Worm (Caenorhabditis elegans) whole organism, late embryonic: Measurements from ENCODE around the gene F40D4.12.

ENCODE experiments used
- C38D4.7 ChIP-seq: fragments of 200-800 bp; sonication (Bioruptor generic); optimal IDR thresholded peaks from 2 replicates; lab custom pipeline; 2018; ENCODE audit warnings: mild to moderate bottlenecking, missing genetic modification characterization, moderate library complexity, missing compliant biosample characterization
- F13H6.1 ChIP-seq: sonication (generic microtip); optimal IDR thresholded peaks from 2 replicates; lab custom pipeline; 2016; ENCODE audit warnings: missing genetic modification characterization, missing compliant biosample characterization
- K09A11.1 ChIP-seq: sonication (generic microtip); optimal IDR thresholded peaks from 2 replicates; lab custom pipeline; 2017; ENCODE audit warnings: antibody characterized with exemption, mild to moderate bottlenecking, missing genetic modification characterization, missing compliant biosample characterization; ENCODE audit not compliant: insufficient read depth
- Y22D7AL.16 ChIP-seq: sonication (generic microtip); optimal IDR thresholded peaks from 2 replicates; lab custom pipeline; 2016; ENCODE audit warnings: missing genetic modification characterization, missing compliant biosample characterization
- ama-1 ChIP-seq: fragments of 150-350 bp; optimal IDR thresholded peaks from 2 replicates; lab custom pipeline; 2014
- ceh-14 ChIP-seq: sonication (generic microtip); optimal IDR thresholded peaks from 2 replicates; lab custom pipeline; 2016; ENCODE audit warnings: missing genotype, missing genetic modification characterization, missing compliant biosample characterization
- ceh-34 ChIP-seq: sonication (generic microtip); optimal IDR thresholded peaks from 2 replicates; lab custom pipeline; 2016; ENCODE audit warnings: mild to moderate bottlenecking, missing genetic modification characterization, missing compliant biosample characterization
- ceh-9 ChIP-seq: sonication (generic microtip); optimal IDR thresholded peaks from 2 replicates; lab custom pipeline; 2016; ENCODE audit warnings: mild to moderate bottlenecking, missing genetic modification characterization, inconsistent platforms, missing compliant biosample characterization
- che-1 ChIP-seq: sonication (generic microtip); optimal IDR thresholded peaks from 2 replicates; lab custom pipeline; 2016; ENCODE audit warnings: mild to moderate bottlenecking, missing genetic modification characterization, missing compliant biosample characterization
- dmd-4 ChIP-seq: sonication (generic microtip); optimal IDR thresholded peaks from 2 replicates; lab custom pipeline; 2016; ENCODE audit warnings: borderline replicate concordance, missing genetic modification characterization, missing compliant biosample characterization
- dve-1 ChIP-seq: sonication (generic microtip); optimal IDR thresholded peaks from 2 replicates; lab custom pipeline; 2017; ENCODE audit warnings: antibody characterized with exemption, mild to moderate bottlenecking, missing genetic modification characterization, missing compliant biosample characterization
- elt-2 ChIP-seq: sonication (generic microtip); optimal IDR thresholded peaks from 2 replicates; lab custom pipeline; 2016; ENCODE audit warnings: missing genetic modification reagents, missing genetic modification characterization, missing compliant biosample characterization
- elt-4 ChIP-seq: sonication (generic microtip); optimal IDR thresholded peaks from 2 replicates; lab custom pipeline; 2016; ENCODE audit warnings: missing genetic modification characterization, missing compliant biosample characterization
- ets-4 ChIP-seq: sonication (generic microtip); optimal IDR thresholded peaks from 2 replicates; lab custom pipeline; 2016; ENCODE audit warnings: missing genetic modification characterization, missing compliant biosample characterization
- eyg-1 ChIP-seq: sonication (generic microtip); optimal IDR thresholded peaks from 2 replicates; lab custom pipeline; 2016; ENCODE audit warnings: missing genotype, missing genetic modification characterization, missing compliant biosample characterization
- fkh-10 ChIP-seq: fragments of 150-350 bp; optimal IDR thresholded peaks from 2 replicates; lab custom pipeline; 2014; ENCODE audit warnings: missing biosample characterization, missing genetic modification reagents, missing genetic modification characterization
- fkh-6 ChIP-seq: sonication (generic microtip); optimal IDR thresholded peaks from 2 replicates; lab custom pipeline; 2016; ENCODE audit warnings: missing genetic modification characterization, missing compliant biosample characterization
- hlh-13 ChIP-seq: fragments of 200-800 bp; sonication (Bioruptor generic); optimal IDR thresholded peaks from 2 replicates; lab custom pipeline; 2018; ENCODE audit warnings: mild to moderate bottlenecking, missing genetic modification characterization, missing compliant biosample characterization
- hlh-30 ChIP-seq: sonication (generic microtip); optimal IDR thresholded peaks from 2 replicates; lab custom pipeline; 2017; ENCODE audit warnings: antibody characterized with exemption, missing genetic modification characterization, missing compliant biosample characterization; ENCODE audit not compliant: insufficient read depth
- hlh-6 ChIP-seq: sonication (generic microtip); optimal IDR thresholded peaks from 2 replicates; lab custom pipeline; 2016; ENCODE audit warnings: missing genotype, missing genetic modification characterization, missing compliant biosample characterization
- madf-2 ChIP-seq: sonication (generic microtip); optimal IDR thresholded peaks from 2 replicates; lab custom pipeline; 2017; ENCODE audit warnings: missing genetic modification characterization, missing compliant biosample characterization
- npax-4 ChIP-seq: sonication (generic microtip); optimal IDR thresholded peaks from 2 replicates; lab custom pipeline; 2016; ENCODE audit warnings: missing genetic modification characterization, missing compliant biosample characterization
- odd-2 ChIP-seq: sonication (generic microtip); optimal IDR thresholded peaks from 2 replicates; lab custom pipeline; 2017; ENCODE audit warnings: antibody characterized with exemption, mild to moderate bottlenecking, missing genetic modification characterization, missing compliant biosample characterization
- pag-3 ChIP-seq: sonication (generic microtip); optimal IDR thresholded peaks from 2 replicates; lab custom pipeline; 2016; ENCODE audit warnings: missing compliant biosample characterization, missing genetic modification characterization, borderline replicate concordance
- pat-9 ChIP-seq: fragments of 200-800 bp; sonication (Bioruptor generic); optimal IDR thresholded peaks from 2 replicates; lab custom pipeline; 2018; ENCODE audit warnings: mild to moderate bottlenecking, missing genetic modification characterization, moderate library complexity, missing compliant biosample characterization
- pax-1 ChIP-seq: fragments of 150-350 bp; optimal IDR thresholded peaks from 2 replicates; lab custom pipeline; 2014; ENCODE audit warnings: missing biosample characterization, missing genetic modification characterization
- pqm-1 ChIP-seq: sonication (generic microtip); optimal IDR thresholded peaks from 2 replicates; lab custom pipeline; 2016; ENCODE audit warnings: missing genetic modification characterization, missing compliant biosample characterization
- pros-1 ChIP-seq: fragments of 150-350 bp; optimal IDR thresholded peaks from 2 replicates; lab custom pipeline; 2014; ENCODE audit warnings: missing biosample characterization, missing genetic modification reagents, missing genetic modification characterization
- rnt-1 ChIP-seq: sonication (generic microtip); optimal IDR thresholded peaks from 2 replicates; lab custom pipeline; 2016; ENCODE audit warnings: missing genetic modification characterization, missing compliant biosample characterization
- sdc-2 ChIP-seq: sonication (generic microtip); optimal IDR thresholded peaks from 2 replicates; lab custom pipeline; 2016; ENCODE audit warnings: missing genotype, missing genetic modification characterization, missing compliant biosample characterization
- sox-4 ChIP-seq: sonication (generic microtip); optimal IDR thresholded peaks from 2 replicates; lab custom pipeline; 2017; ENCODE audit warnings: mild to moderate bottlenecking, missing genetic modification characterization, inconsistent platforms, missing compliant biosample characterization
- tbx-7 ChIP-seq: sonication (generic microtip); optimal IDR thresholded peaks from 2 replicates; lab custom pipeline; 2016; ENCODE audit warnings: missing genotype, missing genetic modification characterization, missing compliant biosample characterization
- ttx-3 ChIP-seq: sonication (generic microtip); optimal IDR thresholded peaks from 2 replicates; lab custom pipeline; 2016; ENCODE audit warnings: missing genetic modification reagents, missing genetic modification characterization, missing compliant biosample characterization
- unc-86 ChIP-seq: sonication (generic microtip); optimal IDR thresholded peaks from 2 replicates; lab custom pipeline; 2016; ENCODE audit warnings: missing genetic modification characterization, missing compliant biosample characterization
- ztf-16 ChIP-seq: sonication (generic microtip); optimal IDR thresholded peaks from 2 replicates; lab custom pipeline; 2017; ENCODE audit warnings: missing genetic modification characterization, missing compliant biosample characterization

Gene F40D4.12

ce11 chrV:17159430-17159924, at the start of gene F40D4.12:
TSS of gene F40D4.12 (plus strand) at chrV:17159874.
- TF ChIP-seq elt-2 (tag; lab: Kevin White, UChicago) (peak; percentile 58), sox-4 (no peak)

- no peak for TF ChIP-seq odd-2
- peak; percentile 24 for TF ChIP-seq hlh-6 (tag; lab: Kevin White, UChicago)
Observed at ce11 chrV:17151292-17151691, 8.4 kb upstream of the F40D4.12 start.

ce11 chrV:17154944-17155343, 4.7 kb upstream of the F40D4.12 start:
- TF ChIP-seq ttx-3 (no peak), che-1 (tag; lab: Kevin White, UChicago) (no peak), ama-1 (no peak), eyg-1 (no peak), dve-1 (tag; lab: Kevin White, UChicago) (no peak), ztf-16 (tag; lab: Kevin White, UChicago) (no peak), tbx-7 (tag; lab: Kevin White, UChicago) (no peak)

ce11 chrV:17155384-17155858, 4.3 kb upstream of the F40D4.12 start, which contains the start of gene F40D4.17:
TSS of gene F40D4.17 (minus strand) at chrV:17155434.
- no peak for TF ChIP-seq dmd-4 (tag; lab: Kevin White, UChicago)
- no peak for TF ChIP-seq unc-86 (tag; lab: Kevin White, UChicago)
- no peak for TF ChIP-seq sdc-2 (tag; lab: Kevin White, UChicago)
- TF ChIP-seq elt-2 (tag; lab: Kevin White, UChicago) = no peak
- TF ChIP-seq ceh-14 (tag; lab: Kevin White, UChicago) = no peak
- TF ChIP-seq odd-2 = no peak
- no peak for TF ChIP-seq pros-1 (tag; lab: Kevin White, UChicago)
- TF ChIP-seq fkh-10 (GFP tag; lab: Kevin White, UChicago) = no peak
- TF ChIP-seq dve-1 (tag; lab: Kevin White, UChicago) = no peak
- TF ChIP-seq pax-1 (tag; lab: Kevin White, UChicago) = no peak
- no peak for TF ChIP-seq ets-4 (tag; lab: Kevin White, UChicago)
- no peak for TF ChIP-seq C38D4.7 (GFP tag; lab: Kevin White, UChicago)
- TF ChIP-seq K09A11.1 (tag; lab: Kevin White, UChicago) = no peak
- no peak for TF ChIP-seq pat-9 (tag; lab: Kevin White, UChicago)
- no peak for TF ChIP-seq hlh-6 (tag; lab: Kevin White, UChicago)

ce11 chrV:17157154-17157553, 2.5 kb upstream of the F40D4.12 start, which contains the start of gene F40D4.13:
TSS of gene F40D4.13 (minus strand) at chrV:17157254.
- TF ChIP-seq fkh-6 (tag; lab: Kevin White, UChicago) (no peak), K09A11.1 (tag; lab: Kevin White, UChicago) (no peak), ceh-9 (tag; lab: Kevin White, UChicago) (no peak), madf-2 (tag; lab: Kevin White, UChicago) (no peak), hlh-30 (tag; lab: Kevin White, UChicago) (no peak), che-1 (tag; lab: Kevin White, UChicago) (no peak), C38D4.7 (GFP tag; lab: Kevin White, UChicago) (no peak), pqm-1 (tag; lab: Kevin White, UChicago) (no peak), eyg-1 (no peak), npax-4 (tag; lab: Kevin White, UChicago) (no peak), rnt-1 (tag; lab: Kevin White, UChicago) (no peak), pag-3 (no peak), dmd-4 (tag; lab: Kevin White, UChicago) (no peak)

- TF ChIP-seq fkh-10 (GFP tag; lab: Kevin White, UChicago) (no peak), elt-4 (tag; lab: Kevin White, UChicago) (no peak), F13H6.1 (tag; lab: Kevin White, UChicago) (no peak), che-1 (tag; lab: Kevin White, UChicago) (no peak), odd-2 (no peak), hlh-13 (GFP tag; lab: Kevin White, UChicago) (no peak), ttx-3 (no peak), Y22D7AL.16 (tag; lab: Kevin White, UChicago) (no peak), ceh-34 (tag; lab: Kevin White, UChicago) (no peak)
Observed at ce11 chrV:17165409-17165808, 5.7 kb downstream of the F40D4.12 start, which contains the start of gene srh-102. TSS of gene srh-102 (minus strand) at chrV:17165509.
